Worm (Caenorhabditis elegans): ENCODE data around the gene K08H10.10.

Gene K08H10.10

DNA sequence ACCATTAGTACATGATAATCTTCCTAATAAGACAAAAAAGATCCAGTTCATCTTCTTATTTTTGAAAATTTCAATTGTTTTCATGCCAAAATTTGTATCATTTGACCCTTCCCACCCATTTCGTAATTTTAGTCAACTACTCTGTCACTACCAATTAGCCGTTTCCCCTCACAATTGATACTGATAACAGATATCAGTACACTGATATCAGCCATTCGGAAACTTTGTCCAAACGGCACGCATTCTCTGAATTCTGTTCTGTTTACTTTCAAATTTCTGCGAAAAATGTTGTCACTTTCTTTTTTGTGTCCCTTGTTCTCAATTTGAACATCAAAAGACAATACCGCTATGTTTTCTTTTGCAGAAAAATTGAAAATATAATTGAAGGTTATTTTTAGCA lies 11.8 kb downstream of the K08H10.10 start:
- TF ChIP-seq dve-1 (tag; optimal IDR thresholded peaks at IDR 0.05) (no peak), elt-2 (tag; optimal IDR thresholded peaks at IDR 0.05) (peak; percentile 69)

DNA sequence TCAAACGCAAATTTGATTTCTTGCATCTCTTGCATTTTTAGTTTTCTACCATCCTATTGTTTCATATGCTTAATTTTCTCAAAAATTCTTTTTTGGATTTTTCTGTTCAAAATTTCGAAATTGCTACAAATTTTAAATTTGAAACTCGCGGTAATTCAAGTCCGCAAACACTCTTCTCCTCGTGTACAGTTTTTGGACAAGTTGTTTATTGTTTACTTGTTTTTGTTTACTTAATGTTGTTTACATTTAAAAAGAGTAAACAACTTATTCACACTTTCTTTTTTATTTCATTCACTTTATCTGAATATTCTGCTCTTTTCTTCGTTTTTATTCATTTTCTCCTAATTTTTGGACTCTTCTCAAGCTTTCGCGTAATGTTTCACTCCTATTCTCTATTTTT lies 17.4 kb downstream of the K08H10.10 start:
- TF ChIP-seq ref-2 (tag; optimal IDR thresholded peaks at IDR 0.05) (no peak), ceh-18 (tag; optimal IDR thresholded peaks at IDR 0.05) (no peak), unc-3 (GFP tag; conservative IDR thresholded peaks at IDR 0.05) (no peak), unc-3 (tag; optimal IDR thresholded peaks at IDR 0.05) (no peak), dmd-4 (tag; optimal IDR thresholded peaks at IDR 0.05; ENCODE audit: borderline replicate concordance) (no peak), fkh-10 (GFP tag; optimal IDR thresholded peaks at IDR 0.05) (no peak), hlh-13 (GFP tag; optimal IDR thresholded peaks at IDR 0.05) (no peak), T23F11.4 (GFP tag; optimal IDR thresholded peaks at IDR 0.05) (no peak), ceh-6 (GFP tag; optimal IDR thresholded peaks at IDR 0.05) (no peak), rnt-1 (tag; optimal IDR thresholded peaks at IDR 0.05) (no peak), madf-2 (tag; optimal IDR thresholded peaks at IDR 0.05) (no peak), nfya-1 (tag; optimal IDR thresholded peaks at IDR 0.05) (no peak), dve-1 (tag; optimal IDR thresholded peaks at IDR 0.05) (no peak), ceh-2 (tag; optimal IDR thresholded peaks at IDR 0.05) (no peak), ceh-48 (tag; optimal IDR thresholded peaks at IDR 0.05) (no peak), ceh-14 (tag; optimal IDR thresholded peaks at IDR 0.05) (no peak), C38D4.7 (GFP tag; optimal IDR thresholded peaks at IDR 0.05) (no peak)

DNA sequence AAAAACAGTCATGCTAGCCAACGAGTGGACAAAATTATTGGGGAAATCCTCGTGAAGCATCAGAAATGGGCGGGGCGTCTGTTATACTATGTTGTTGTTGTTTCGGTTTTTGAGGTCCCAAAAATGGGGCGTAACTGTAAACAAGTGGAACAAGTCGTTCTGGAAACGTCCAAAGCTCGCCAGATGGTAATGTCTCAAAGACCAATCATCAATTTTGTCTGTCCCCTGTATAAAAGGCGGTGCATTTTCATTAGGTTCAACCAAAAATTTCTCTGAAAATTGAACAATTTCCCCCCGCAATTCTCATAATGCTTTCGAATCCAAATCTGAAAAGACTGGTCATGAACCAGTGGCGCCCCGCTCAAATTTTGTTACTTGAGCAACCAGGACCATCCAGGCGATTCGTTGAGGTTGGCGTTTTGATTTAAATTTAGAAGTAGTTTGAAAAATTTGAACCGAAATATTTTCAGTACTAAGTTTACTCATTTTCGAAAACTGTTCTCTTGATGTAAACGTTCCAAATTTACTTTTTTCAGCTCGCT lies 18.3 kb downstream of the K08H10.10 start:
- TF ChIP-seq F13H6.1 (tag; optimal IDR thresholded peaks at IDR 0.05) (no peak), pag-3 (tag; optimal IDR thresholded peaks at IDR 0.05; ENCODE audit: borderline replicate concordance) (no peak), ama-1 (optimal IDR thresholded peaks at IDR 0.05) (no peak), pax-1 (tag; optimal IDR thresholded peaks at IDR 0.05) (no peak), C38D4.7 (GFP tag; optimal IDR thresholded peaks at IDR 0.05) (no peak), ceh-18 (tag; optimal IDR thresholded peaks at IDR 0.05) (no peak), elt-4 (tag; optimal IDR thresholded peaks at IDR 0.05) (no peak)

DNA sequence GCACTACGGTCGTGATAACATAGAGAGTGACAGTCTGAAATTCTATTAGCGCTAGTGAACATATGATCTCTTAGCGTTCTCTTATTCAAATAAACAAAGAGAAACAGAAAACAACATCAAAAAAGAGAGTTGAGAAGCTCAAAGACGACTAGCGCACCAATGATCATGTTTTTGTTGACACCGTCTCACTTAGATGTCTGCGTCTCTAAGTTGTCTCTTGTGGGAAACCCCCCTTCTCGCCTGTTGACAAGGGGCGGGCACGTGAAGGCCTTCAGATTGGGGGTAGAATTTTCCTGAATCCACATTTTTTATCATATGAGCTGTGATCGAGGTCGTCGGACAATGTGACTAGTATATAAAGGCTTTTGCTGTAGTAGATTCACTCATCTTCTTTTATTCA lies 19.1 kb downstream of the K08H10.10 start:
- TF ChIP-seq rnt-1 (tag; optimal IDR thresholded peaks at IDR 0.05) (no peak), pha-4 (tag; optimal IDR thresholded peaks at IDR 0.05) (no peak), nfya-1 (tag; optimal IDR thresholded peaks at IDR 0.05) (peak; percentile 6), ceh-30 (tag; optimal IDR thresholded peaks at IDR 0.05) (no peak), zip-5 (tag; optimal IDR thresholded peaks at IDR 0.05) (no peak), lim-6 (tag; optimal IDR thresholded peaks at IDR 0.05) (no peak), ceh-14 (tag; optimal IDR thresholded peaks at IDR 0.05) (no peak), ztf-16 (tag; optimal IDR thresholded peaks at IDR 0.05) (no peak), madf-2 (tag; optimal IDR thresholded peaks at IDR 0.05) (no peak), elt-4 (tag; optimal IDR thresholded peaks at IDR 0.05) (no peak), hlh-30 (tag; optimal IDR thresholded peaks at IDR 0.05; ENCODE audit: insufficient read depth) (peak; percentile 31), dve-1 (tag; optimal IDR thresholded peaks at IDR 0.05) (no peak), sox-2 (GFP tag; IDR thresholded peaks at IDR 0.05) (no peak), ceh-6 (GFP tag; optimal IDR thresholded peaks at IDR 0.05) (no peak), pros-1 (tag; optimal IDR thresholded peaks at IDR 0.05) (no peak), tbx-2 (tag; optimal IDR thresholded peaks at IDR 0.05) (no peak), syd-9 (tag; optimal IDR thresholded peaks at IDR 0.05) (no peak), sdc-2 (tag; optimal IDR thresholded peaks at IDR 0.05) (no peak), C08G9.2 (tag; optimal IDR thresholded peaks at IDR 0.05) (no peak), pat-9 (tag; optimal IDR thresholded peaks at IDR 0.05) (no peak), ceh-24 (tag; optimal IDR thresholded peaks at IDR 0.05) (no peak), tbx-7 (tag; optimal IDR thresholded peaks at IDR 0.05) (no peak), ceh-9 (tag; optimal IDR thresholded peaks at IDR 0.05) (no peak), odd-2 (tag; optimal IDR thresholded peaks at IDR 0.05) (no peak), hlh-6 (tag; optimal IDR thresholded peaks at IDR 0.05) (no peak), unc-55 (GFP tag; optimal IDR thresholded peaks at IDR 0.05) (peak; percentile 46)

Data from whole organism, late embryonic.